Fruit fly (Drosophila melanogaster) whole organism, embryonic: ENCODE results near the gene BBIP1.
A peak's percentile ranks its signal among the peaks of the same experiment; 100 is the strongest.

Experiments
- Atf-2 ChIP-seq: fragments of 200-800 bp; sonication (Bioruptor generic); optimal IDR thresholded peaks from 2 replicates; lab custom pipeline; 2016; ENCODE audit warnings: missing biosample characterization, missing genetic modification characterization
- Atf6 ChIP-seq: fragments of 200-800 bp; sonication (Bioruptor generic); IDR thresholded peaks from 2 replicates; pipeline ENCODE4 v1.3.6; 2022; ENCODE audit warnings: missing biosample characterization, missing genetic modification characterization
- C15 ChIP-seq: fragments of 200-800 bp; sonication (Bioruptor generic); IDR thresholded peaks from 3 replicates; pipeline ENCODE4 v1.3.6; 2022; ENCODE audit warnings: missing biosample characterization, missing genetic modification characterization
- CG10366 ChIP-seq: fragments of 200-800 bp; sonication (Bioruptor generic); IDR thresholded peaks from 2 replicates; pipeline ENCODE4 v1.3.6; 2022; ENCODE audit warnings: missing biosample characterization, missing genetic modification characterization
- CG10462 ChIP-seq: fragments of 200-800 bp; sonication (Bioruptor generic); optimal IDR thresholded peaks from 2 replicates; lab custom pipeline; 2016; ENCODE audit warnings: missing biosample characterization, missing genetic modification characterization
- CG10565 ChIP-seq: fragments of 200-800 bp; sonication (Bioruptor generic); optimal IDR thresholded peaks from 3 replicates; lab custom pipeline; 2016; ENCODE audit warnings: missing biosample characterization, mild to moderate bottlenecking, missing genetic modification characterization
- CG11093 ChIP-seq: fragments of 200-800 bp; sonication (Bioruptor generic); IDR thresholded peaks from 3 replicates; pipeline ENCODE4 v1.3.6; 2022; ENCODE audit warnings: missing biosample characterization, missing genetic modification characterization
- CG12299 ChIP-seq: fragments of 200-800 bp; sonication (Bioruptor generic); optimal IDR thresholded peaks from 2 replicates; lab custom pipeline; 2018; ENCODE audit warnings: missing biosample characterization, mild to moderate bottlenecking, missing genetic modification characterization
- CG12659 ChIP-seq: fragments of 200-800 bp; sonication (Bioruptor generic); optimal IDR thresholded peaks from 3 replicates; lab custom pipeline; 2017; ENCODE audit warnings: mild to moderate bottlenecking, missing biosample characterization, missing genetic modification reagents, missing genetic modification characterization
- CG14667 ChIP-seq: fragments of 200-800 bp; sonication (Bioruptor generic); IDR thresholded peaks from 2 replicates; pipeline ENCODE4 v1.3.6; 2022; ENCODE audit warnings: missing biosample characterization, missing genetic modification characterization
- CG16779 ChIP-seq: fragments of 200-800 bp; sonication (Bioruptor generic); IDR thresholded peaks from 2 replicates; pipeline ENCODE4 v1.3.6; 2022; ENCODE audit warnings: missing biosample characterization, missing genetic modification characterization
- CG17912 ChIP-seq: fragments of 200-800 bp; sonication (Bioruptor generic); optimal IDR thresholded peaks from 2 replicates; lab custom pipeline; 2018; ENCODE audit warnings: missing biosample characterization, mild to moderate bottlenecking, missing genetic modification characterization
- CG18011 ChIP-seq: fragments of 200-800 bp; sonication (Bioruptor generic); optimal IDR thresholded peaks from 2 replicates; lab custom pipeline; 2017; ENCODE audit warnings: missing biosample characterization, missing genetic modification characterization, mild to moderate bottlenecking, moderate library complexity, missing genotype
- CG18476 ChIP-seq: fragments of 200-800 bp; sonication (Bioruptor generic); optimal IDR thresholded peaks from 2 replicates; lab custom pipeline; 2016; ENCODE audit warnings: missing biosample characterization, mild to moderate bottlenecking, missing genetic modification characterization
- CG3407 ChIP-seq: fragments of 200-800 bp; sonication (Bioruptor generic); optimal IDR thresholded peaks from 2 replicates; lab custom pipeline; 2018; ENCODE audit warnings: missing biosample characterization, mild to moderate bottlenecking, missing genetic modification characterization
- CG4282 ChIP-seq: fragments of 200-800 bp; sonication (Bioruptor generic); optimal IDR thresholded peaks from 2 replicates; lab custom pipeline; 2016; ENCODE audit warnings: missing biosample characterization, missing genetic modification characterization
- CG6175 ChIP-seq: fragments of 200-800 bp; sonication (Bioruptor generic); IDR thresholded peaks from 3 replicates; pipeline ENCODE4 v1.3.6; 2022; ENCODE audit warnings: missing biosample characterization, missing genetic modification characterization
- CG7271 ChIP-seq: fragments of 200-800 bp; sonication (Bioruptor generic); optimal IDR thresholded peaks from 2 replicates; lab custom pipeline; 2018; ENCODE audit warnings: missing biosample characterization, mild to moderate bottlenecking, missing genetic modification characterization, moderate library complexity
- Camta ChIP-seq: fragments of 200-800 bp; sonication (Bioruptor generic); optimal IDR thresholded peaks from 2 replicates; lab custom pipeline; 2016; ENCODE audit warnings: missing biosample characterization, missing genetic modification characterization
- Deaf1 ChIP-seq: fragments of 200-800 bp; optimal IDR thresholded peaks from 3 replicates; lab custom pipeline; 2019; ENCODE audit warnings: missing biosample characterization, mild to moderate bottlenecking, missing genetic modification characterization, moderate library complexity
- ERR ChIP-seq: fragments of 200-800 bp; sonication (Bioruptor generic); optimal IDR thresholded peaks from 2 replicates; lab custom pipeline; 2016; ENCODE audit warnings: missing biosample characterization, missing genetic modification characterization
- Fer3 ChIP-seq: fragments of 200-800 bp; sonication (Bioruptor generic); optimal IDR thresholded peaks from 2 replicates; lab custom pipeline; 2018; ENCODE audit warnings: missing biosample characterization, mild to moderate bottlenecking, missing genetic modification characterization, moderate library complexity
- GATAe ChIP-seq: fragments of 200-800 bp; sonication (Bioruptor generic); conservative IDR thresholded peaks from 2 replicates; pipeline ENCODE4 v1.3.6; 2022; ENCODE audit warnings: missing biosample characterization, missing genetic modification characterization
- HLH54F ChIP-seq: fragments of 200-800 bp; sonication (Bioruptor generic); optimal IDR thresholded peaks from 3 replicates; lab custom pipeline; 2016; ENCODE audit warnings: missing biosample characterization, missing genetic modification characterization
- Hey ChIP-seq: fragments of 200-800 bp; sonication (Bioruptor generic); optimal IDR thresholded peaks from 3 replicates; lab custom pipeline; 2018; ENCODE audit warnings: missing biosample characterization, mild to moderate bottlenecking, missing genetic modification characterization
- Lim3 ChIP-seq: fragments of 200-800 bp; sonication (Bioruptor generic); IDR thresholded peaks from 2 replicates; pipeline ENCODE4 v1.3.6; 2022; ENCODE audit warnings: missing biosample characterization, missing genetic modification characterization
- Nf-YC ChIP-seq: fragments of 200-800 bp; optimal IDR thresholded peaks from 3 replicates; lab custom pipeline; 2019; ENCODE audit warnings: missing biosample characterization, mild to moderate bottlenecking, missing genetic modification characterization, moderate library complexity
- Side ChIP-seq: fragments of 200-800 bp; sonication (Bioruptor generic); optimal IDR thresholded peaks from 2 replicates; lab custom pipeline; 2016; ENCODE audit warnings: missing biosample characterization, missing genetic modification characterization
- Spps ChIP-seq: fragments of 200-800 bp; sonication (Bioruptor generic); optimal IDR thresholded peaks from 2 replicates; lab custom pipeline; 2018; ENCODE audit warnings: missing biosample characterization, mild to moderate bottlenecking, missing genetic modification characterization
- Sry-β ChIP-seq: fragments of 200-800 bp; sonication (Bioruptor generic); optimal IDR thresholded peaks from 2 replicates; lab custom pipeline; 2018; ENCODE audit warnings: missing biosample characterization, mild to moderate bottlenecking, missing genetic modification characterization, moderate library complexity
- Usf ChIP-seq: fragments of 200-800 bp; sonication (Bioruptor generic); optimal IDR thresholded peaks from 2 replicates; lab custom pipeline; 2017; ENCODE audit warnings: missing genotype, missing biosample characterization, missing genetic modification characterization
- amos ChIP-seq: fragments of 200-800 bp; sonication (Bioruptor generic); IDR thresholded peaks from 2 replicates; pipeline ENCODE4 v1.3.6; 2022; ENCODE audit warnings: missing biosample characterization, missing genetic modification characterization; ENCODE audit not compliant: partially characterized antibody
- bab2 ChIP-seq: fragments of 200-800 bp; sonication (Bioruptor generic); optimal IDR thresholded peaks from 2 replicates; lab custom pipeline; 2016; ENCODE audit warnings: missing biosample characterization, missing genetic modification characterization
- bigmax ChIP-seq: fragments of 200-800 bp; sonication (Bioruptor generic); optimal IDR thresholded peaks from 2 replicates; lab custom pipeline; 2018; ENCODE audit warnings: missing biosample characterization, mild to moderate bottlenecking, missing genetic modification characterization
- cato ChIP-seq: fragments of 200-800 bp; sonication (Bioruptor generic); optimal IDR thresholded peaks from 2 replicates; lab custom pipeline; 2016; ENCODE audit warnings: missing biosample characterization, missing genetic modification characterization, borderline replicate concordance
- chm ChIP-seq: fragments of 200-800 bp; sonication (Bioruptor generic); IDR thresholded peaks from 2 replicates; pipeline ENCODE4 v1.3.6; 2022; ENCODE audit warnings: missing biosample characterization, missing genetic modification characterization
- chn ChIP-seq: fragments of 200-800 bp; sonication (Bioruptor generic); optimal IDR thresholded peaks from 2 replicates; lab custom pipeline; 2016; ENCODE audit warnings: missing biosample characterization, missing genetic modification characterization
- danr ChIP-seq: fragments of 200-800 bp; sonication (Bioruptor generic); IDR thresholded peaks from 2 replicates; pipeline ENCODE4 v1.3.6; 2022; ENCODE audit warnings: missing biosample characterization, missing genetic modification characterization
- dysf ChIP-seq: fragments of 200-800 bp; sonication (Bioruptor generic); IDR thresholded peaks from 3 replicates; pipeline ENCODE4 v1.3.6; 2022; ENCODE audit warnings: missing biosample characterization, missing genetic modification characterization
- fu2 ChIP-seq: fragments of 200-800 bp; sonication (Bioruptor generic); optimal IDR thresholded peaks from 2 replicates; lab custom pipeline; 2016; ENCODE audit warnings: missing biosample characterization, missing genetic modification characterization
- hkb ChIP-seq, 2 experiments: fragments of 200-800 bp in 1 of 2; fragments of >200 bp in 1 of 2; sonication (Bioruptor generic) in 1 of 2; IDR thresholded peaks in 1 of 2; optimal IDR thresholded peaks in 1 of 2; 2 replicates each; pipeline versions ENCODE4 v1.3.6 to Lab custom; 2017 to 2022; ENCODE audit warnings: missing biosample characterization in 1 of 2, missing genetic modification characterization in 1 of 2
- inv ChIP-seq: fragments of 200-800 bp; sonication (Bioruptor generic); IDR thresholded peaks from 2 replicates; pipeline ENCODE4 v1.3.6; 2022; ENCODE audit warnings: missing biosample characterization, missing genetic modification characterization; ENCODE audit not compliant: partially characterized antibody
- luna ChIP-seq: fragments of 200-800 bp; sonication (Bioruptor generic); optimal IDR thresholded peaks from 2 replicates; lab custom pipeline; 2016; ENCODE audit warnings: missing biosample characterization, missing genetic modification characterization
- maf-S ChIP-seq: fragments of 200-800 bp; sonication (Bioruptor generic); optimal IDR thresholded peaks from 2 replicates; lab custom pipeline; 2016; ENCODE audit warnings: missing biosample characterization, missing genetic modification characterization
- nau ChIP-seq: fragments of 200-800 bp; sonication (Bioruptor generic); optimal IDR thresholded peaks from 3 replicates; lab custom pipeline; 2017; ENCODE audit warnings: missing biosample characterization, mild to moderate bottlenecking, missing genetic modification characterization, missing genetic modification reagents
- pzg ChIP-seq: fragments of 200-800 bp; sonication (Bioruptor generic); optimal IDR thresholded peaks from 3 replicates; lab custom pipeline; 2018; ENCODE audit warnings: missing biosample characterization, mild to moderate bottlenecking, missing genetic modification characterization, moderate library complexity
- rib ChIP-seq: fragments of 200-800 bp; sonication (Bioruptor generic); IDR thresholded peaks from 2 replicates; pipeline ENCODE4 v1.3.6; 2022; ENCODE audit warnings: missing biosample characterization, missing genetic modification characterization
- tgo ChIP-seq: fragments of 200-800 bp; sonication (Bioruptor generic); IDR thresholded peaks from 3 replicates; pipeline ENCODE4 v1.3.6; 2022; ENCODE audit warnings: missing biosample characterization, missing genetic modification characterization
- z ChIP-seq: fragments of 200-800 bp; sonication (Bioruptor generic); IDR thresholded peaks from 3 replicates; pipeline ENCODE4 v1.3.6; 2022; ENCODE audit warnings: missing biosample characterization, missing genetic modification characterization
- zen2 ChIP-seq: fragments of 200-800 bp; sonication (Bioruptor generic); IDR thresholded peaks from 3 replicates; pipeline ENCODE4 v1.3.6; 2022; ENCODE audit warnings: missing biosample characterization, missing genetic modification characterization; ENCODE audit not compliant: partially characterized antibody

The BBIP1 gene

dm6 chr3R:9401127-9401603, 3.0 kb upstream of the BBIP1 start, which contains the start of the genes RpL34b and CG8132 (continued):
- TF ChIP-seq cato (GFP tag; lab: Kevin White, UChicago) (peak; percentile 82), amos (GFP tag; lab: Robert Waterston, UW) (peak; percentile 69), CG6175 (GFP tag; lab: Robert Waterston, UW) (peak; percentile 96), CG14667 (GFP tag; lab: Robert Waterston, UW) (peak; percentile 95), danr (peak; percentile 91), CG12659 (GFP tag; lab: Kevin White, UChicago) (peak; percentile 99), maf-S (GFP tag; lab: Kevin White, UChicago) (peak; percentile 97), Nf-YC (tag; lab: Kevin White, UChicago) (peak; percentile 91), CG18011 (peak; percentile 87), chm (GFP tag; lab: Robert Waterston, UW) (peak; percentile 94), rib (GFP tag; lab: Robert Waterston, UW) (peak; percentile 96), CG10462 (peak; percentile 89), Hey (tag; lab: Kevin White, UChicago) (peak; percentile 95), Spps (tag; lab: Kevin White, UChicago) (peak; percentile 91), Fer3 (tag; lab: Kevin White, UChicago) (peak; percentile 96), Deaf1 (tag; lab: Kevin White, UChicago) (peak; percentile 75), bigmax (GFP tag; lab: Kevin White, UChicago) (peak; percentile 75), CG17912 (peak; percentile 98), Camta (GFP tag; lab: Kevin White, UChicago) (peak; percentile 96), CG10366 (GFP tag; lab: Robert Waterston, UW) (peak; percentile 93), CG4282 (GFP tag; lab: Kevin White, UChicago) (peak; percentile 92), fu2 (GFP tag; lab: Kevin White, UChicago) (peak; percentile 95), Atf6 (GFP tag; lab: Robert Waterston, UW) (peak; percentile 94), hkb (optimal IDR thresholded peaks at IDR 0.05; lab: Kevin White, UChicago) (peak; percentile 91), hkb (GFP tag; IDR thresholded peaks at IDR 0.05; lab: Robert Waterston, UW) (peak; percentile 93), C15 (GFP tag; lab: Robert Waterston, UW) (peak; percentile 94), CG12299 (tag; lab: Kevin White, UChicago) (peak; percentile 96), CG11093 (GFP tag; lab: Robert Waterston, UW) (peak; percentile 88), CG18476 (GFP tag; lab: Kevin White, UChicago) (peak; percentile 90), nau (GFP tag; lab: Kevin White, UChicago) (no peak), bab2 (GFP tag; lab: Kevin White, UChicago) (peak; percentile 93), Usf (peak; percentile 95), chn (GFP tag; lab: Kevin White, UChicago) (peak; percentile 97), z (GFP tag; lab: Robert Waterston, UW) (peak; percentile 64; the same call in 1 of the 3 replicates), CG7271 (tag; lab: Kevin White, UChicago) (peak; percentile 86), pzg (GFP tag; lab: Kevin White, UChicago) (peak; percentile 97), dysf (GFP tag; lab: Robert Waterston, UW) (peak; percentile 95), Lim3 (GFP tag; lab: Robert Waterston, UW) (peak; percentile 62; the same call in 1 of the 2 replicates), GATAe (peak; percentile 95), CG3407 (GFP tag; lab: Kevin White, UChicago) (peak; percentile 90), CG10565 (GFP tag; lab: Kevin White, UChicago) (peak; percentile 88), inv (GFP tag; lab: Robert Waterston, UW) (peak; percentile 34; the same call in 1 of the 2 replicates), ERR (peak; percentile 91), CG16779 (peak; percentile 83), Side (GFP tag; lab: Kevin White, UChicago) (peak; percentile 95), tgo (peak; percentile 96), HLH54F (GFP tag; lab: Kevin White, UChicago) (peak; percentile 97), Sry-β (GFP tag; lab: Kevin White, UChicago) (peak; percentile 57), Atf-2 (GFP tag; lab: Kevin White, UChicago) (peak; percentile 90), luna (GFP tag; lab: Kevin White, UChicago) (peak; percentile 94), zen2 (GFP tag; lab: Robert Waterston, UW) (no peak)
